Worm (Caenorhabditis elegans) whole organism, L3 larva: ENCODE data around the gene W08E12.2.

Experiments used
- egl-27 ChIP-seq: sonication (generic microtip); optimal IDR thresholded peaks from 4 replicates; lab custom pipeline; 2017; ENCODE audit warnings: missing biosample characterization, missing genetic modification reagents, missing genetic modification characterization
- elt-1 ChIP-seq: fragments of 150-350 bp; optimal IDR thresholded peaks from 2 replicates; lab custom pipeline; 2014; ENCODE audit warnings: missing biosample characterization, missing genetic modification characterization
- fkh-2 ChIP-seq: fragments of 150-350 bp; optimal IDR thresholded peaks from 2 replicates; lab custom pipeline; 2014; ENCODE audit warnings: missing biosample characterization, missing genetic modification reagents, missing genetic modification characterization
- lin-15B ChIP-seq: fragments of 150-350 bp; optimal IDR thresholded peaks from 2 replicates; lab custom pipeline; 2014; ENCODE audit warnings: missing biosample characterization, missing genetic modification characterization
- nhr-28 ChIP-seq: fragments of 150-350 bp; optimal IDR thresholded peaks from 2 replicates; lab custom pipeline; 2014; ENCODE audit warnings: missing biosample characterization, missing genetic modification characterization
- nhr-76 ChIP-seq: fragments of 150-350 bp; sonication (generic microtip); optimal IDR thresholded peaks from 5 replicates; lab custom pipeline; 2014; ENCODE audit warnings: missing biosample characterization, missing genetic modification characterization
- pha-4 ChIP-seq: fragments of 150-350 bp; optimal IDR thresholded peaks from 2 replicates; lab custom pipeline; 2014; ENCODE audit warnings: missing biosample characterization, missing genetic modification reagents, missing genetic modification characterization
- skn-1 ChIP-seq: fragments of 150-350 bp; optimal IDR thresholded peaks from 2 replicates; lab custom pipeline; 2014; ENCODE audit warnings: missing biosample characterization, missing genetic modification characterization
- unc-62 ChIP-seq: fragments of 150-350 bp; sonication (generic microtip); optimal IDR thresholded peaks from 4 replicates; lab custom pipeline; 2014; ENCODE audit warnings: missing biosample characterization, missing genetic modification reagents, missing genetic modification characterization

- TF ChIP-seq pha-4 (no peak), nhr-28 (tag; lab: Kevin White, UChicago) (no peak), egl-27 (tag; lab: Kevin White, UChicago) (no peak), elt-1 (no peak), nhr-76 (tag; lab: Kevin White, UChicago) (no peak), skn-1 (no peak), lin-15B (tag; lab: Kevin White, UChicago) (no peak), unc-62 (GFP tag; lab: Kevin White, UChicago) (no peak), fkh-2 (no peak)
Measured at ce11 chrIV:3349977-3350580, 44.4 kb downstream of the W08E12.2 start, which contains the start of gene elks-1.
